Fruit fly (Drosophila melanogaster): ENCODE results near the gene COX5A.

The COX5A gene

dm6 chr3R:11855156-11855555 is 36.0 kb downstream of the COX5A start (continued):
- TF ChIP-seq CG13424 (tag; optimal IDR thresholded peaks at IDR 0.05) (peak; percentile 30), CG8765 (GFP tag; IDR thresholded peaks at IDR 0.05) (no peak), crc (GFP tag; optimal IDR thresholded peaks at IDR 0.05) (no peak), CG16779 (GFP tag; IDR thresholded peaks at IDR 0.05) (no peak), Dll (GFP tag; IDR thresholded peaks at IDR 0.05; ENCODE audit: partially characterized antibody) (no peak), Atf6 (GFP tag; IDR thresholded peaks at IDR 0.05) (peak; percentile 41), Ssrp (tag; optimal IDR thresholded peaks at IDR 0.05) (no peak), Tbp (GFP tag; optimal IDR thresholded peaks at IDR 0.05) (no peak), TFAM (GFP tag; optimal IDR thresholded peaks at IDR 0.05) (no peak), ro (GFP tag; IDR thresholded peaks at IDR 0.05) (no peak), CG14014 (GFP tag; IDR thresholded peaks at IDR 0.05) (peak; percentile 49; the same call in 1 of the 2 replicates), Nf-YB (GFP tag; optimal IDR thresholded peaks at IDR 0.05) (no peak), Hr51 (GFP tag; optimal IDR thresholded peaks at IDR 0.05) (peak in 1 of 2 experiments; percentile 42), H15 (GFP tag; IDR thresholded peaks at IDR 0.05) (no peak), wek (GFP tag; optimal IDR thresholded peaks at IDR 0.05) (no peak), NfI (GFP tag; optimal IDR thresholded peaks at IDR 0.05) (no peak), CG43689 (GFP tag; IDR thresholded peaks at IDR 0.05) (no peak), CG17912 (GFP tag; optimal IDR thresholded peaks at IDR 0.05) (no peak), kni (GFP tag; optimal IDR thresholded peaks at IDR 0.05) (no peak), tio (GFP tag; optimal IDR thresholded peaks at IDR 0.05) (no peak), CG10321 (GFP tag; IDR thresholded peaks at IDR 0.05) (no peak), CG33213 (GFP tag; optimal IDR thresholded peaks at IDR 0.05) (no peak), CG8388 (GFP tag; optimal IDR thresholded peaks at IDR 0.05) (peak; percentile 17), ken (GFP tag; IDR thresholded peaks at IDR 0.05) (no peak), CG15269 (tag; optimal IDR thresholded peaks at IDR 0.05) (peak; percentile 51), ac (GFP tag; optimal IDR thresholded peaks at IDR 0.05) (no peak), sisA (GFP tag; IDR thresholded peaks at IDR 0.05) (no peak), Xrp1 (GFP tag; IDR thresholded peaks at IDR 0.05) (peak; percentile 49; the same call in 1 of the 2 replicates), gcm (GFP tag; optimal IDR thresholded peaks at IDR 0.05) (no peak), CG7745 (tag; optimal IDR thresholded peaks at IDR 0.05) (no peak), Ravus (GFP tag; IDR thresholded peaks at IDR 0.05) (no peak), CG4617 (GFP tag; optimal IDR thresholded peaks at IDR 0.05; ENCODE audit: borderline replicate concordance) (no peak), cad (GFP tag; optimal IDR thresholded peaks at IDR 0.05) (no peak), E2f1 (GFP tag; IDR thresholded peaks at IDR 0.05) (no peak), CG10366 (GFP tag; IDR thresholded peaks at IDR 0.05) (no peak; the same call in 1 of the 2 replicates), Meics (GFP tag; optimal IDR thresholded peaks at IDR 0.05) (peak; percentile 43), CG6791 (GFP tag; IDR thresholded peaks at IDR 0.05; ENCODE audit: partially characterized antibody) (no peak), CG17361 (GFP tag; IDR thresholded peaks at IDR 0.05) (0 out of 3 replicates have a peak, but pooled peaks have one; percentile 20), Abd-B (GFP tag; optimal IDR thresholded peaks at IDR 0.05) (no peak), danr (GFP tag; IDR thresholded peaks at IDR 0.05) (no peak), CG1603 (tag; optimal IDR thresholded peaks at IDR 0.05) (no peak), seq (GFP tag; IDR thresholded peaks at IDR 0.05) (no peak), chinmo (GFP tag; IDR thresholded peaks at IDR 0.05; ENCODE audit: partially characterized antibody) (no peak), CG7372 (GFP tag; IDR thresholded peaks at IDR 0.05) (no peak), peb (GFP tag; IDR thresholded peaks at IDR 0.05) (no peak), ash1 (GFP tag; optimal IDR thresholded peaks at IDR 0.05) (no peak), pb (GFP tag; optimal IDR thresholded peaks at IDR 0.05) (no peak), CG12104 (GFP tag; optimal IDR thresholded peaks at IDR 0.05) (no peak), CG31224 (GFP tag; IDR thresholded peaks at IDR 0.05) (no peak), slbo (GFP tag; IDR thresholded peaks at IDR 0.05) (peak; percentile 40; the same call in 1 of the 2 replicates), chif (GFP tag; optimal IDR thresholded peaks at IDR 0.05) (no peak), CrebB (tag; optimal IDR thresholded peaks at IDR 0.05) (no peak)

All from whole organism, embryonic.